Worm (Caenorhabditis elegans) whole organism, L4 larva: ENCODE results near the gene C27A2.8.

ENCODE experiments used
- D1046.2 ChIP-seq: fragments of 200-800 bp; sonication (Bioruptor generic); IDR thresholded peaks from 2 replicates; pipeline ENCODE4 v1.3.6; 2022; ENCODE audit warnings: missing genetic modification characterization, missing compliant biosample characterization
- F26F4.8 ChIP-seq: fragments of 200-800 bp; sonication (Bioruptor generic); conservative IDR thresholded peaks from 2 replicates; pipeline ENCODE4 v1.3.6; 2022; ENCODE audit warnings: missing genetic modification characterization, missing compliant biosample characterization
- R02D3.7 ChIP-seq: fragments of 150-350 bp; sonication (generic microtip); optimal IDR thresholded peaks from 3 replicates; lab custom pipeline; 2014; ENCODE audit warnings: missing biosample characterization, missing genetic modification characterization
- T26A8.4 ChIP-seq: fragments of 200-800 bp; sonication (Bioruptor generic); IDR thresholded peaks from 2 replicates; pipeline ENCODE4 v1.3.6; 2022; ENCODE audit warnings: missing genetic modification characterization, missing compliant biosample characterization
- ZK337.2 ChIP-seq: fragments of 200-800 bp; sonication (Bioruptor generic); IDR thresholded peaks from 2 replicates; pipeline ENCODE4 v1.3.6; 2022; ENCODE audit warnings: missing genetic modification reagents, missing genetic modification characterization, missing compliant biosample characterization
- ZK546.5 ChIP-seq, 2 experiments: sonication (generic microtip); optimal IDR thresholded peaks; 2 replicates each; lab custom pipeline; 2017; ENCODE audit warnings: missing biosample characterization in 2 of 2, missing genetic modification characterization in 2 of 2
- ama-1 ChIP-seq: fragments of 150-350 bp; optimal IDR thresholded peaks from 2 replicates; lab custom pipeline; 2014; ENCODE audit warnings: inconsistent platforms, mixed read lengths
- attf-4 ChIP-seq: sonication (generic microtip); optimal IDR thresholded peaks from 3 replicates; lab custom pipeline; 2017; ENCODE audit warnings: missing biosample characterization, missing genetic modification characterization
- cey-2 ChIP-seq: sonication (generic microtip); optimal IDR thresholded peaks from 3 replicates; lab custom pipeline; 2017; ENCODE audit warnings: missing genetic modification characterization, mild to moderate bottlenecking, missing compliant biosample characterization, antibody characterized with exemption, borderline replicate concordance; ENCODE audit not compliant: insufficient read depth
- ctbp-1 ChIP-seq: fragments of 200-800 bp; sonication (Bioruptor generic); IDR thresholded peaks from 2 replicates; pipeline ENCODE4 v1.3.6; 2022; ENCODE audit warnings: missing genetic modification reagents, missing genetic modification characterization, missing compliant biosample characterization
- daf-16 ChIP-seq, 3 experiments: sonication (generic microtip); optimal IDR thresholded peaks; 2 replicates each; lab custom pipeline; 2016 to 2017; ENCODE audit warnings: missing genetic modification characterization in 3 of 3, missing genetic modification reagents in 3 of 3, mild to moderate bottlenecking in 2 of 3, missing compliant biosample characterization in 2 of 3, missing biosample characterization in 1 of 3, moderate library complexity in 1 of 3
- daf-19 ChIP-seq: fragments of 200-800 bp; sonication (Bioruptor generic); conservative IDR thresholded peaks from 2 replicates; pipeline ENCODE4 v1.3.6; 2022; ENCODE audit warnings: missing genetic modification characterization, missing compliant biosample characterization
- daf-8 ChIP-seq: fragments of 200-800 bp; sonication (Bioruptor generic); IDR thresholded peaks from 2 replicates; pipeline ENCODE4 v1.3.6; 2022; ENCODE audit warnings: missing genetic modification characterization, missing compliant biosample characterization
- duxl-1 ChIP-seq: sonication (generic microtip); optimal IDR thresholded peaks from 2 replicates; lab custom pipeline; 2016; ENCODE audit warnings: mild to moderate bottlenecking, missing genetic modification characterization, moderate library complexity, missing compliant biosample characterization; ENCODE audit not compliant: poor library complexity
- dve-1 ChIP-seq: sonication (generic microtip); optimal IDR thresholded peaks from 2 replicates; lab custom pipeline; 2017; ENCODE audit warnings: antibody characterized with exemption, mild to moderate bottlenecking, missing genetic modification characterization, missing compliant biosample characterization; ENCODE audit not compliant: insufficient read depth
- egl-43 ChIP-seq: fragments of 200-800 bp; sonication (Bioruptor generic); IDR thresholded peaks from 2 replicates; pipeline ENCODE4 v1.3.6; 2022; ENCODE audit warnings: missing genetic modification reagents, missing genetic modification characterization, missing compliant biosample characterization
- lin-13 ChIP-seq: fragments of 150-350 bp; optimal IDR thresholded peaks from 2 replicates; lab custom pipeline; 2014; ENCODE audit warnings: missing biosample characterization, missing genetic modification reagents, missing genetic modification characterization
- lin-15B ChIP-seq: fragments of 150-350 bp; sonication (generic microtip); optimal IDR thresholded peaks from 3 replicates; lab custom pipeline; 2014; ENCODE audit warnings: missing biosample characterization, missing genetic modification characterization
- lin-39 ChIP-seq: fragments of 150-350 bp; optimal IDR thresholded peaks from 2 replicates; lab custom pipeline; 2014; ENCODE audit warnings: missing biosample characterization, missing genetic modification reagents, missing genetic modification characterization
- lir-3 ChIP-seq: sonication (generic microtip); optimal IDR thresholded peaks from 2 replicates; lab custom pipeline; 2016; ENCODE audit warnings: mild to moderate bottlenecking, missing genetic modification characterization, missing compliant biosample characterization
- lsy-2 ChIP-seq, 2 experiments: fragments of 150-350 bp in 1 of 2; sonication (generic microtip) in 1 of 2; optimal IDR thresholded peaks; 2 replicates each; lab custom pipeline; 2014 to 2017; ENCODE audit warnings: missing biosample characterization in 2 of 2, missing genetic modification characterization in 2 of 2
- madf-5 ChIP-seq, 2 experiments: fragments of 200-800 bp; sonication (Bioruptor generic); IDR thresholded peaks; 2 replicates each; pipeline ENCODE4 v1.3.6; 2022; ENCODE audit warnings: missing compliant biosample characterization in 2 of 2, missing genetic modification characterization in 2 of 2
- mep-1 ChIP-seq: fragments of 150-350 bp; sonication (generic microtip); optimal IDR thresholded peaks from 3 replicates; lab custom pipeline; 2014; ENCODE audit warnings: missing biosample characterization, missing genetic modification characterization
- mxl-3 ChIP-seq: fragments of 200-800 bp; sonication (Bioruptor generic); optimal IDR thresholded peaks from 2 replicates; lab custom pipeline; 2018; ENCODE audit warnings: mild to moderate bottlenecking, missing genetic modification characterization, missing compliant biosample characterization
- nhr-102 ChIP-seq: sonication (generic microtip); optimal IDR thresholded peaks from 2 replicates; lab custom pipeline; 2016; ENCODE audit warnings: mild to moderate bottlenecking, missing genetic modification characterization, moderate library complexity, missing compliant biosample characterization
- nhr-11 ChIP-seq: fragments of 150-350 bp; optimal IDR thresholded peaks from 2 replicates; lab custom pipeline; 2014; ENCODE audit warnings: missing biosample characterization, missing genetic modification characterization
- nhr-111 ChIP-seq: fragments of 200-800 bp; sonication (Bioruptor generic); optimal IDR thresholded peaks from 2 replicates; lab custom pipeline; 2018; ENCODE audit warnings: mild to moderate bottlenecking, missing genetic modification characterization, missing compliant biosample characterization
- nhr-25 ChIP-seq: sonication (generic microtip); optimal IDR thresholded peaks from 2 replicates; lab custom pipeline; 2017; ENCODE audit warnings: missing genetic modification characterization, mild to moderate bottlenecking, missing compliant biosample characterization, antibody characterized with exemption, moderate library complexity, borderline replicate concordance; ENCODE audit not compliant: insufficient read depth
- nhr-28 ChIP-seq: fragments of 150-350 bp; optimal IDR thresholded peaks from 2 replicates; lab custom pipeline; 2014; ENCODE audit warnings: missing biosample characterization, missing genetic modification characterization
- nhr-42 ChIP-seq: fragments of 200-800 bp; sonication (Bioruptor generic); IDR thresholded peaks from 2 replicates; pipeline ENCODE4 v1.3.6; 2022; ENCODE audit warnings: missing genetic modification characterization, missing compliant biosample characterization
- nhr-48 ChIP-seq: sonication (generic microtip); optimal IDR thresholded peaks from 2 replicates; lab custom pipeline; 2016; ENCODE audit warnings: mild to moderate bottlenecking, missing genetic modification characterization, missing compliant biosample characterization
- nhr-6 ChIP-seq: fragments of 150-350 bp; optimal IDR thresholded peaks from 2 replicates; lab custom pipeline; 2014; ENCODE audit warnings: missing biosample characterization, missing genetic modification characterization
- nhr-77 ChIP-seq: fragments of 150-350 bp; optimal IDR thresholded peaks from 2 replicates; lab custom pipeline; 2014; ENCODE audit warnings: missing biosample characterization, missing genetic modification characterization
- pha-4 ChIP-seq, 2 experiments: fragments of 150-350 bp in 1 of 2; fragments of 200-800 bp in 1 of 2; sonication (Bioruptor generic) in 1 of 2; IDR thresholded peaks in 1 of 2; optimal IDR thresholded peaks in 1 of 2; 2 replicates each; pipeline versions ENCODE4 v1.3.6 to Lab custom; 2014 to 2022; ENCODE audit warnings: missing genetic modification characterization in 2 of 2, missing genetic modification reagents in 2 of 2, missing biosample characterization in 1 of 2, missing compliant biosample characterization in 1 of 2
- rbr-2 ChIP-seq: sonication (generic microtip); optimal IDR thresholded peaks from 2 replicates; lab custom pipeline; 2016; ENCODE audit warnings: missing genotype, missing genetic modification characterization, missing compliant biosample characterization
- snpc-1.2 ChIP-seq: fragments of 200-800 bp; sonication (Bioruptor generic); IDR thresholded peaks from 2 replicates; pipeline ENCODE4 v1.3.6; 2022; ENCODE audit warnings: missing genetic modification reagents, missing genetic modification characterization, missing compliant biosample characterization
- spr-1 ChIP-seq: sonication (generic microtip); optimal IDR thresholded peaks from 2 replicates; lab custom pipeline; 2016; ENCODE audit warnings: mild to moderate bottlenecking, missing genetic modification characterization, missing compliant biosample characterization
- spr-3 ChIP-seq: fragments of 200-800 bp; sonication (Bioruptor generic); optimal IDR thresholded peaks from 2 replicates; lab custom pipeline; 2018; ENCODE audit warnings: mild to moderate bottlenecking, missing genetic modification characterization, missing compliant biosample characterization
- unc-130 ChIP-seq: sonication (generic microtip); optimal IDR thresholded peaks from 2 replicates; lab custom pipeline; 2016; ENCODE audit warnings: missing genetic modification reagents, missing genetic modification characterization, missing compliant biosample characterization
- unc-39 ChIP-seq: sonication (generic microtip); optimal IDR thresholded peaks from 2 replicates; lab custom pipeline; 2017; ENCODE audit warnings: missing biosample characterization, missing genetic modification characterization
- unc-62 ChIP-seq, 3 experiments: fragments of 150-350 bp in 1 of 3; sonication (generic microtip); optimal IDR thresholded peaks in 2 of 3; peaks in 1 of 3; 1 replicate in 1 of 3; 2 replicates in 2 of 3; lab custom pipeline; 2014 to 2017; ENCODE audit warnings: missing biosample characterization in 3 of 3, missing genetic modification characterization in 3 of 3, missing genetic modification reagents in 3 of 3, missing genotype in 1 of 3
- vab-7 ChIP-seq: fragments of 200-800 bp; sonication (Bioruptor generic); IDR thresholded peaks from 2 replicates; pipeline ENCODE4 v1.3.6; 2022; ENCODE audit warnings: missing genetic modification reagents, missing genetic modification characterization, missing compliant biosample characterization
- zag-1 ChIP-seq: fragments of 150-350 bp; optimal IDR thresholded peaks from 2 replicates; lab custom pipeline; 2014; ENCODE audit warnings: missing biosample characterization, missing genetic modification characterization
- zip-2 ChIP-seq: fragments of 150-350 bp; optimal IDR thresholded peaks from 2 replicates; lab custom pipeline; 2014; ENCODE audit warnings: missing biosample characterization, missing genetic modification characterization
- ztf-7 ChIP-seq: fragments of 150-350 bp; optimal IDR thresholded peaks from 2 replicates; lab custom pipeline; 2014; ENCODE audit warnings: missing biosample characterization, missing genetic modification characterization

C27A2.8 gene

ce11 chrII:5093945-5094344, 26.1 kb upstream of the C27A2.8 start, which contains the start of gene C04G6.13:
C04G6.13 (plus strand) TSS chrII:5094245.
- TF ChIP-seq ctbp-1 (GFP tag; lab: Robert Waterston, UW) (no peak), unc-62 (GFP tag; optimal IDR thresholded peaks at IDR 0.05 in 1 of 2; lab: Kevin White, UChicago) (peak in 1 of 2 experiments; percentile 35), unc-62 (tag; optimal IDR thresholded peaks at IDR 0.05; lab: Kevin White, UChicago) (no peak)

- no peak for TF ChIP-seq D1046.2 (GFP tag; lab: Robert Waterston, UW)
- TF ChIP-seq F26F4.8 = no peak
- no peak for TF ChIP-seq duxl-1 (tag; lab: Kevin White, UChicago)
- no peak for TF ChIP-seq ZK546.5 (tag; optimal IDR thresholded peaks at IDR 0.05; lab: Kevin White, UChicago)
- 0 out of 2 replicates have a peak, but pooled peaks have one; percentile 12 for TF ChIP-seq ctbp-1 (GFP tag; lab: Robert Waterston, UW)
- TF ChIP-seq spr-3 (GFP tag; lab: Kevin White, UChicago) = no peak
- no peak for TF ChIP-seq R02D3.7 (tag; lab: Kevin White, UChicago)
- no peak for TF ChIP-seq nhr-111 (GFP tag; lab: Kevin White, UChicago)
- no peak for TF ChIP-seq egl-43 (GFP tag; lab: Robert Waterston, UW)
- peak; percentile 30 for TF ChIP-seq nhr-28
- peak; percentile 59 for TF ChIP-seq dve-1
- no peak for TF ChIP-seq daf-19 (GFP tag; lab: Robert Waterston, UW)
- TF ChIP-seq nhr-48 (tag; lab: Kevin White, UChicago) = peak; percentile 16
- no peak for TF ChIP-seq pha-4 (GFP tag; IDR thresholded peaks at IDR 0.05; lab: Robert Waterston, UW)
- TF ChIP-seq pha-4 (tag; optimal IDR thresholded peaks at IDR 0.05; lab: Kevin White, UChicago) = peak; percentile 34
- no peak for TF ChIP-seq nhr-102 (tag; lab: Kevin White, UChicago)
- no peak for TF ChIP-seq madf-5 (GFP tag; IDR thresholded peaks at IDR 0.05; lab: Robert Waterston, UW)
- TF ChIP-seq snpc-1.2 (GFP tag; lab: Robert Waterston, UW) = no peak
- no peak for TF ChIP-seq T26A8.4 (GFP tag; lab: Robert Waterston, UW)
- TF ChIP-seq cey-2 (tag; lab: Kevin White, UChicago) = no peak
- TF ChIP-seq ztf-7 (tag; lab: Kevin White, UChicago) = no peak
- no peak for TF ChIP-seq ama-1
- no peak for TF ChIP-seq lir-3 (tag; lab: Kevin White, UChicago)
- TF ChIP-seq zip-2 (tag; lab: Kevin White, UChicago) = no peak
- peak; percentile 47 for TF ChIP-seq mep-1 (tag; lab: Kevin White, UChicago)
- TF ChIP-seq daf-16 (GFP tag; optimal IDR thresholded peaks at IDR 0.05; lab: Kevin White, UChicago) = peak in 1 of 2 experiments; percentile 3
- TF ChIP-seq daf-16 (tag; optimal IDR thresholded peaks at IDR 0.05; lab: Kevin White, UChicago) = peak; percentile 81
- TF ChIP-seq lin-39 (tag; lab: Kevin White, UChicago) = no peak
- TF ChIP-seq nhr-11 (tag; lab: Kevin White, UChicago) = peak; percentile 71
- TF ChIP-seq nhr-42 = no peak
- TF ChIP-seq mxl-3 = peak; percentile 36
- TF ChIP-seq nhr-77 (tag; lab: Kevin White, UChicago) = no peak
- TF ChIP-seq lsy-2 (tag; optimal IDR thresholded peaks at IDR 0.05; lab: Kevin White, UChicago) = peak in 1 of 2 experiments; percentile 17
- TF ChIP-seq vab-7 = no peak
- TF ChIP-seq ZK337.2 (GFP tag; lab: Robert Waterston, UW) = no peak
- TF ChIP-seq lin-15B = no peak
- no peak for TF ChIP-seq daf-8 (GFP tag; lab: Robert Waterston, UW)
- TF ChIP-seq zag-1 (tag; lab: Kevin White, UChicago) = no peak
- TF ChIP-seq unc-39 = no peak
- TF ChIP-seq nhr-25 (tag; lab: Kevin White, UChicago) = no peak
- no peak for TF ChIP-seq spr-1
- peak; percentile 49 for TF ChIP-seq nhr-6
- TF ChIP-seq unc-130 (GFP tag; lab: Kevin White, UChicago) = no peak
- TF ChIP-seq lin-13 (GFP tag; lab: Kevin White, UChicago) = no peak
- TF ChIP-seq rbr-2 = peak; percentile 40
- no peak for TF ChIP-seq attf-4 (tag; lab: Kevin White, UChicago)
These were observed 24.8 kb upstream of the C27A2.8 start, which contains the start of gene C04G6.2 for ce11 chrII:5092362-5093281. C04G6.2 (plus strand) TSS chrII:5093231.
